Worm (Caenorhabditis elegans): Measurements from ENCODE around the gene sap-140.

sap-140 gene

DNA sequence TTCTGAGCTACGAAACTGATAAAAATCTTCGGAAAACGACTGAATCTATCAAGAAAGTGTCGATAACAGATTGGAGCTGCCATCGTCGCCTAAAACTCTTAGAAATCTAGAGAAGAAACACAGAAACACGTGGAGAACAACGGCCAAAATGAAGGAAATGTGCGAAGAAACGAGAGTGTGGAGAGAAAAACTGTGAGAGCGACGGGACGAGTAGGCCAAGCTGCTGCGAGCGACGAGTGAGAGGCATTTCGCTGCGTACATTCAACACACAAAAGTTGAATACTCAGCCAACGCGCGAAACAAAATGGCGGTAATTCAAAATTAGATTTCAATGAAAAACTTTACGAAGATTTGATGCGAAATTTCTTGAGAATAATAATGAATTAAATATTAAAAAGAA lies 1.2 kb upstream of the sap-140 start (continued):
- peak; percentile 14 for TF ChIP-seq snpc-4 (GFP tag; optimal IDR thresholded peaks at IDR 0.05)
- peak; percentile 45 to 73 (median 62) for TF ChIP-seq snpc-4 (tag; optimal IDR thresholded peaks at IDR 0.05)
- peak; percentile 96 for TF ChIP-seq let-607 (tag; optimal IDR thresholded peaks at IDR 0.05)
- TF ChIP-seq lin-26 (GFP tag; IDR thresholded peaks at IDR 0.05), result no peak
- TF ChIP-seq snpc-1.1 (tag; optimal IDR thresholded peaks at IDR 0.05; ENCODE audit: insufficient read depth), result no peak
- no peak for TF ChIP-seq bed-1 (GFP tag; IDR thresholded peaks at IDR 0.05)
- TF ChIP-seq ceh-58 (GFP tag; IDR thresholded peaks at IDR 0.05), result no peak
- no peak for TF ChIP-seq ets-4 (GFP tag; optimal IDR thresholded peaks at IDR 0.05)
- peak; percentile 77 for TF ChIP-seq K11D2.4 (GFP tag; IDR thresholded peaks at IDR 0.05)
- TF ChIP-seq mcd-1 (GFP tag; IDR thresholded peaks at IDR 0.05), result peak; percentile 75
- TF ChIP-seq B0261.1 (tag; optimal IDR thresholded peaks at IDR 0.05), result no peak
- TF ChIP-seq ccch-3 (GFP tag; optimal IDR thresholded peaks at IDR 0.05), result no peak
- TF ChIP-seq lir-1 (GFP tag; conservative IDR thresholded peaks at IDR 0.05), result peak; percentile 62; the same call in 1 of the 2 replicates
- no peak for TF ChIP-seq fkh-3 (tag; optimal IDR thresholded peaks at IDR 0.05)
- no peak for TF ChIP-seq ztf-28 (GFP tag; IDR thresholded peaks at IDR 0.05)
- TF ChIP-seq ceh-91 (GFP tag; IDR thresholded peaks at IDR 0.05), result no peak
- no peak for TF ChIP-seq zim-3 (tag; optimal IDR thresholded peaks at IDR 0.05)
- peak; percentile 74 for TF ChIP-seq lin-40 (tag; optimal IDR thresholded peaks at IDR 0.05)
- TF ChIP-seq egrh-3 (GFP tag; IDR thresholded peaks at IDR 0.05), result no peak
- TF ChIP-seq let-526 (GFP tag; IDR thresholded peaks at IDR 0.05), result peak; percentile 64; the same call in 1 of the 2 replicates
- no peak for TF ChIP-seq madf-8 (GFP tag; conservative IDR thresholded peaks at IDR 0.05)
- TF ChIP-seq F23B12.7 (tag; optimal IDR thresholded peaks at IDR 0.05; ENCODE audit: insufficient read depth), result peak; percentile 77
- no peak for TF ChIP-seq hsf-1 (GFP tag; IDR thresholded peaks at IDR 0.05)
- TF ChIP-seq F37B4.10 (GFP tag; IDR thresholded peaks at IDR 0.05), result no peak
- TF ChIP-seq sdz-38 (tag; optimal IDR thresholded peaks at IDR 0.05), result no peak
- no peak for TF ChIP-seq pha-4 (tag; optimal IDR thresholded peaks at IDR 0.05)
- TF ChIP-seq madf-3 (GFP tag; IDR thresholded peaks at IDR 0.05), result peak; percentile 72; the same call in 1 of the 2 replicates
- TF ChIP-seq rcor-1 (GFP tag; IDR thresholded peaks at IDR 0.05), result peak; percentile 75
- no peak for TF ChIP-seq mel-28 (tag; optimal IDR thresholded peaks at IDR 0.05; ENCODE audit: borderline replicate concordance)

DNA sequence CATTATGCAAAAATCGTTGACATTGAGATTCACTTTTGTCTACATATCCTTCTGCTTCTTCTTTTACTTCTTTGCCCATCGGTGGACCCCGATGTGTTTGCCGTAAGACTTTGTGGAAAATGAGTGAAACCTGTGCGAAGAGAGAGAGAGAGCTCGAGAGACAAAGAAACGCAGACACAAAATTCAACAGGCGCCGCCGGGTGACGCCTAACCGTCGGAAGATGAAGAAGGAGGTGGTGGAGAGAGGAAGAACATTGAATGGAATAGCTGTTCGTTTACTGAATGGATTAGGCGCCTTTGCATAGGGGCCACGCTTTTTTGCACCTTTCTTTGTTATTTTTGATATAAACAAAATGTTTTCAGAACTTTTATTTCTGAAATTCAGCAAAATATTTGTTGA lies 7.4 kb downstream of the sap-140 start:
- TF ChIP-seq zfh-2 (GFP tag; conservative IDR thresholded peaks at IDR 0.05) (0 out of 2 replicates have a peak, but pooled peaks have one; percentile 31), F52B5.7 (tag; optimal IDR thresholded peaks at IDR 0.05) (no peak), egrh-3 (GFP tag; IDR thresholded peaks at IDR 0.05) (no peak)

DNA sequence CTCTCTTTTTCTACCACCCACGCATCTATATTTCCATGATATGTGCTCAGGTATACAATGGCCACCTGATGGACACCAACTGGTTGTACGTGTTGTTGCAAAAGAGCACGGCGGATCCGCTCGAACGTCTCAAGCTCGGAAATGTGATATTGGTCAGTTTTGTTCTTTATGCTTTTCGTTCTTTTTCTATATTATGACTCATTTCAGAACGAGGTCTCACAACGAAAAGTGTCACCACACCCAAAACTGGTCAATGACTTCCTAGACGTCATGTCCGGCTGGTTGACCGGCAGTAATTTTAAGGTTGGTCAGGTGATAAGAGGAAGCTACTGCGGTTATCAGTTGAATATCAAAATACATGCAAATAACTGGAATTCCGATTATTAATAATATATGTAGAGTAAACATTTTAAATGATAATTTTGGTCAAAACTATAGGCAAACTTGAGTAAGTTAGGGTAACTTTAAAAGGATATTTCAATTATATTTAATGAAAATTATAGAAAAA lies 8.6 kb downstream of the sap-140 start, which contains the start of gene cls-1:
TSS of gene cls-1 (plus strand) at position 51 of the 508 bp plus-strand sequence.
- TF ChIP-seq nhr-80 (tag; optimal IDR thresholded peaks at IDR 0.05) (peak; percentile 30), C17E4.6 (GFP tag; IDR thresholded peaks at IDR 0.05) (no peak)

DNA sequence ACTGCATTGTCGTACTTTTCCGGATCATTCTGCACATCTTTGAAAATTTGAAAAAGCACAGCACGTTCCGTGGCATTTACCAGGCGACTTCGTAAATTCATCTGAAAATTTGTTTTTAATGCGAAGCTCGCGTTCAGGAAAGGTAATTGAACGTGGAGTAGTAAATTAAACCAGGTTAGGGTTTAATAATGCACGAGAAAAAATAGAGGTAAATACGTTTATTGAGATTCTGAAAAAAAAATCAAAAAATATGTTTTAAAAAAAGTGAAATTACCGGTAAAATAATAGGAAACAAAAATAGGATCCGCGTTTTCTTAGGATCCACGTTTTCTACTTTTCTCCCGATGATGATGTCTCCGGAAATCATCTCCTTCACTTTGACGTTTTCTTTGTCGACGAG lies 18.9 kb downstream of the sap-140 start, which contains the start of gene clk-2:
TSS of gene clk-2 (minus strand) at position 101 of the 400 bp plus-strand sequence.
- TF ChIP-seq efl-1 (GFP tag; optimal IDR thresholded peaks at IDR 0.05), result no peak
- no peak for TF ChIP-seq F22D6.2 (tag; optimal IDR thresholded peaks at IDR 0.05)
- no peak for TF ChIP-seq tbp1 (GFP tag; optimal IDR thresholded peaks at IDR 0.05)
- no peak for TF ChIP-seq hmg-20 (GFP tag; IDR thresholded peaks at IDR 0.05)
- no peak for TF ChIP-seq zim-3 (tag; optimal IDR thresholded peaks at IDR 0.05)
- TF ChIP-seq madf-6 (GFP tag; IDR thresholded peaks at IDR 0.05), result no peak
- no peak for TF ChIP-seq ceh-58 (GFP tag; IDR thresholded peaks at IDR 0.05)
- TF ChIP-seq dpl-1 (GFP tag; optimal IDR thresholded peaks at IDR 0.05), result no peak
- no peak for TF ChIP-seq ceh-27 (GFP tag; optimal IDR thresholded peaks at IDR 0.05)
- TF ChIP-seq F49E8.2 (tag; optimal IDR thresholded peaks at IDR 0.05; ENCODE audit: insufficient read depth), result no peak
- no peak for TF ChIP-seq nhr-90 (tag; optimal IDR thresholded peaks at IDR 0.05)
- TF ChIP-seq B0336.3 (GFP tag; IDR thresholded peaks at IDR 0.05), result no peak
- no peak for TF ChIP-seq B0035.1 (tag; optimal IDR thresholded peaks at IDR 0.05)
- no peak for TF ChIP-seq let-607 (tag; optimal IDR thresholded peaks at IDR 0.05)
- TF ChIP-seq zfh-2 (GFP tag; conservative IDR thresholded peaks at IDR 0.05), result no peak
